Worm (Caenorhabditis elegans) whole organism, mixed stage, embryonic: ENCODE measurements around the gene F26A1.8.
"Not testable (repeated sequence)": the region's sequence is repeated elsewhere in the genome, so short reads cannot be mapped to it uniquely, and the experiment has no call there.

Experiments
- M03D4.4 ChIP-seq: sonication (generic microtip); optimal IDR thresholded peaks from 2 replicates; lab custom pipeline; 2017; ENCODE audit warnings: mild to moderate bottlenecking, missing genetic modification characterization, missing compliant biosample characterization
- bed-3 ChIP-seq: fragments of 200-800 bp; sonication (Bioruptor generic); optimal IDR thresholded peaks from 3 replicates; lab custom pipeline; 2018; ENCODE audit warnings: mild to moderate bottlenecking, missing genetic modification characterization, moderate library complexity, missing compliant biosample characterization
- blmp-1 ChIP-seq: fragments of 150-350 bp; optimal IDR thresholded peaks from 2 replicates; lab custom pipeline; 2014; ENCODE audit warnings: missing biosample characterization, missing genetic modification characterization
- ceh-39 ChIP-seq: fragments of 150-350 bp; optimal IDR thresholded peaks from 2 replicates; lab custom pipeline; 2014; ENCODE audit warnings: missing biosample characterization, missing genetic modification characterization
- ceh-43 ChIP-seq: fragments of 200-800 bp; sonication (Bioruptor generic); optimal IDR thresholded peaks from 2 replicates; lab custom pipeline; 2018; ENCODE audit warnings: mild to moderate bottlenecking, missing genetic modification characterization, moderate library complexity, missing compliant biosample characterization
- ces-1 ChIP-seq: fragments of 150-350 bp; optimal IDR thresholded peaks from 2 replicates; lab custom pipeline; 2014; ENCODE audit warnings: missing biosample characterization, missing genetic modification reagents, missing genetic modification characterization
- cnd-1 ChIP-seq: fragments of 200-800 bp; sonication (Bioruptor generic); optimal IDR thresholded peaks from 2 replicates; lab custom pipeline; 2018; ENCODE audit warnings: mild to moderate bottlenecking, missing genetic modification characterization, missing compliant biosample characterization
- drap-1 ChIP-seq: fragments of 200-800 bp; sonication (Bioruptor generic); optimal IDR thresholded peaks from 3 replicates; lab custom pipeline; 2018; ENCODE audit warnings: mild to moderate bottlenecking, missing genetic modification characterization, missing compliant biosample characterization
- elt-1 ChIP-seq: sonication (generic microtip); optimal IDR thresholded peaks from 2 replicates; lab custom pipeline; 2017; ENCODE audit warnings: missing genetic modification characterization, mild to moderate bottlenecking, missing compliant biosample characterization, antibody characterized with exemption, moderate library complexity, borderline replicate concordance; ENCODE audit not compliant: insufficient read depth
- elt-3 ChIP-seq: fragments of 150-350 bp; optimal IDR thresholded peaks from 2 replicates; lab custom pipeline; 2014; ENCODE audit warnings: missing biosample characterization, missing genetic modification characterization
- ham-2 ChIP-seq: fragments of 200-800 bp; sonication (Bioruptor generic); optimal IDR thresholded peaks from 2 replicates; lab custom pipeline; 2018; ENCODE audit warnings: mild to moderate bottlenecking, missing genetic modification characterization, missing compliant biosample characterization
- hlh-1 ChIP-seq: fragments of 150-350 bp; optimal IDR thresholded peaks from 2 replicates; lab custom pipeline; 2014; ENCODE audit warnings: missing biosample characterization, missing genetic modification reagents, missing genetic modification characterization
- lin-13 ChIP-seq: fragments of 150-350 bp; optimal IDR thresholded peaks from 2 replicates; lab custom pipeline; 2014; ENCODE audit warnings: missing biosample characterization, missing genetic modification characterization
- lin-32 ChIP-seq: fragments of 200-800 bp; sonication (Bioruptor generic); optimal IDR thresholded peaks from 2 replicates; lab custom pipeline; 2018; ENCODE audit warnings: mild to moderate bottlenecking, missing genetic modification characterization, missing compliant biosample characterization
- lsy-2 ChIP-seq: fragments of 150-350 bp; optimal IDR thresholded peaks from 2 replicates; lab custom pipeline; 2014; ENCODE audit warnings: missing biosample characterization, missing genetic modification characterization
- mab-5 ChIP-seq: fragments of 150-350 bp; optimal IDR thresholded peaks from 2 replicates; lab custom pipeline; 2014; ENCODE audit warnings: missing biosample characterization, missing genetic modification characterization
- nhr-12 ChIP-seq: fragments of 150-350 bp; optimal IDR thresholded peaks from 2 replicates; lab custom pipeline; 2014; ENCODE audit warnings: missing biosample characterization, missing genetic modification characterization
- nhr-2 ChIP-seq: fragments of 150-350 bp; optimal IDR thresholded peaks from 2 replicates; lab custom pipeline; 2014; ENCODE audit warnings: missing biosample characterization, missing genetic modification characterization
- nhr-28 ChIP-seq: fragments of 150-350 bp; optimal IDR thresholded peaks from 2 replicates; lab custom pipeline; 2014; ENCODE audit warnings: missing biosample characterization, missing genetic modification characterization
- nhr-76 ChIP-seq: sonication (generic microtip); optimal IDR thresholded peaks from 2 replicates; lab custom pipeline; 2017; ENCODE audit warnings: missing biosample characterization, missing genetic modification characterization
- pha-4 ChIP-seq: fragments of 150-350 bp; optimal IDR thresholded peaks from 2 replicates; lab custom pipeline; 2018; ENCODE audit warnings: missing biosample characterization, missing genetic modification reagents, missing genetic modification characterization
- sem-2 ChIP-seq: fragments of 200-800 bp; sonication (Bioruptor generic); optimal IDR thresholded peaks from 2 replicates; lab custom pipeline; 2018; ENCODE audit warnings: mild to moderate bottlenecking, missing genetic modification characterization, missing compliant biosample characterization
- sptf-1 ChIP-seq: sonication (generic microtip); optimal IDR thresholded peaks from 2 replicates; lab custom pipeline; 2017; ENCODE audit warnings: mild to moderate bottlenecking, missing genetic modification characterization, moderate library complexity, missing compliant biosample characterization
- tbx-8 ChIP-seq: fragments of 200-800 bp; sonication (Bioruptor generic); optimal IDR thresholded peaks from 2 replicates; lab custom pipeline; 2018; ENCODE audit warnings: mild to moderate bottlenecking, missing genetic modification characterization, moderate library complexity, missing compliant biosample characterization
- unc-120 ChIP-seq: sonication (generic microtip); optimal IDR thresholded peaks from 2 replicates; lab custom pipeline; 2017; ENCODE audit warnings: missing genetic modification characterization, missing compliant biosample characterization; ENCODE audit not compliant: poor library complexity, severe bottlenecking
- unc-39 ChIP-seq: fragments of 150-350 bp; optimal IDR thresholded peaks from 2 replicates; lab custom pipeline; 2014; ENCODE audit warnings: missing biosample characterization, missing genetic modification characterization
- unc-62 ChIP-seq: fragments of 150-350 bp; optimal IDR thresholded peaks from 2 replicates; lab custom pipeline; 2014; ENCODE audit warnings: missing biosample characterization, missing genetic modification reagents, missing genetic modification characterization
- zip-8 ChIP-seq: fragments of 150-350 bp; optimal IDR thresholded peaks from 2 replicates; lab custom pipeline; 2014; ENCODE audit warnings: missing biosample characterization, missing genetic modification characterization
- ztf-11 ChIP-seq: fragments of 150-350 bp; optimal IDR thresholded peaks from 2 replicates; lab custom pipeline; 2014; ENCODE audit warnings: missing biosample characterization, missing genetic modification characterization

F26A1.8 gene

DNA sequence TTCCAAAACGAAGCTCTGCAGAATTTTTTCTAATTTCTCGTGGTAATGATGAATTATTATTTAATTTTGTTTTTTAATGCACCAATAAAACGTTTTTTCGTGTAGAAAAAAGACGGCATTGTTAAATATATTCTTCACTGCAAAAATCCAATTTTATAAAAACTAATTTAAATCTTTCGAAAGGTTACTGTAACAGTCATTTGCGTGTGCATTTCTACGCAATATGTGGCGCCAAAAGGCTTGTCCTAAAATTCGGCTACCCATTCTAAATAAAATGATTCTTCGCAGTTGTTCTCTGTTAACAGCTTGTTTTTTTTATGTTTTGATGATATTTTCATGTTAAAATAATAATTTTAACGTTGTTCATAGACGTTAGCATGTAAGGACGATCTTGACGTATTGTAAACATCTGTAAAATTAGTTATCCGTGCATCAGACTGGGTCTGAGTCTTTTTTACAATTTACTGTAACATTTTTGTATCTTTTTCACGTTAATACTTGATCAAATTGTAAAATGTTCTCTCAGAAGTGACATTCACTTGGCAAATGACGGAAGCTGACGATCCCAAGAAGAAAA, 29.4 kb downstream of the F26A1.8 start, which contains the start of gene mip-1:
TSS of gene mip-1 (plus strand) at position 527 of the 577 bp plus-strand sequence.
- TF ChIP-seq mab-5 (tag; lab: Kevin White, UChicago) (no peak), elt-1 (tag; lab: Kevin White, UChicago) (no peak), lin-13 (tag; lab: Kevin White, UChicago) (no peak), sptf-1 (tag; lab: Kevin White, UChicago) (no peak), pha-4 (tag; lab: Kevin White, UChicago) (no peak), M03D4.4 (tag; lab: Kevin White, UChicago) (no peak), zip-8 (tag; lab: Kevin White, UChicago) (no peak), lsy-2 (tag; lab: Kevin White, UChicago) (no peak), hlh-1 (tag; lab: Kevin White, UChicago) (no peak), bed-3 (no peak), cnd-1 (tag; lab: Kevin White, UChicago) (no peak)

DNA sequence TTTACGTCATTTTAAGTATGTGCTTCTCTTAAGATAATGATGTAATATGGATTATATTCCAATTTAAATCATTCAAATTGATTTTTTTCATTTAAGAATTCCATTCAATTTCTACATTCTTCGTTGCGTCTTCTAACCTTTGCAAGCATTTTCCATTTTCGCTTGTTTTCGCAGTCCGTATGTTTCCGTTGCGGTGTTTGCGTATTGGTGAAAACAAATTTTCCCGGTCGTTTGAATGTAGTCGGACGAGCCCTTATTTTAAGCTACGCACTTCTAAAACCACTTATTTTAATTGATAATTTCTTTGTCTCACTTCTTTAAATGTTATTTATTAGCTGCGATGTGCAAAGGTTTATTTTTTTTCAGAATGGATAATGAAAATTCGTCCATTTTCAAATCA, 36.3 kb downstream of the F26A1.8 start, which contains the start of gene mel-28:
TSS of gene mel-28 (plus strand) at position 367 of the 400 bp plus-strand sequence.
- TF ChIP-seq nhr-12 (tag; lab: Kevin White, UChicago) (no peak), nhr-28 (tag; lab: Kevin White, UChicago) (no peak), nhr-2 (no peak), sem-2 (no peak), unc-120 (tag; lab: Kevin White, UChicago) (no peak), hlh-1 (tag; lab: Kevin White, UChicago) (no peak), ceh-39 (tag; lab: Kevin White, UChicago) (no peak), unc-62 (no peak), unc-39 (no peak), ceh-43 (no peak), pha-4 (tag; lab: Kevin White, UChicago) (no peak), ham-2 (GFP tag; lab: Kevin White, UChicago) (no peak)

DNA sequence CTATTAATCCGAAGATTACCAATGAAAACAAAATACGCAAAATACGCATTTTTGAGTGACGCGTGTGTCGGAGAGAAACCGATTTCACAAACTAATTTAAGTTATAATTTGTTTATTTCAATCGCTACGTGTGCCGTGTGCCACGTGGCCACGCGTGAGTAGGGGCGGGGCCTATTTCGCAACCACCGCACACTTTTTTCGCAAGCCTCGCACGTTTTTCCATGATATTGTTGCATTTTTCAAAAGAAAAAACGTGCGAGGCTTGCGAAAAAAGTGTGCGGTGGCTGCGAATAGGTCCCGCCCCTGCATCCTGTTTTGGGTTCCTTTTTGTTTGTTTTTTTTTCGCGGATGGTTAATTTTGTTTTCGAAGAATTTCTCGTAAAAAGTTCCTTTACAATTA, 36.9 kb downstream of the F26A1.8 start, which contains the start of gene enu-3.2:
TSS of gene enu-3.2 (minus strand) at position 105 of the 400 bp plus-strand sequence.
- not testable (repeated sequence) for TF ChIP-seq cnd-1, ceh-39, nhr-76 (tag; lab: Kevin White, UChicago)

DNA sequence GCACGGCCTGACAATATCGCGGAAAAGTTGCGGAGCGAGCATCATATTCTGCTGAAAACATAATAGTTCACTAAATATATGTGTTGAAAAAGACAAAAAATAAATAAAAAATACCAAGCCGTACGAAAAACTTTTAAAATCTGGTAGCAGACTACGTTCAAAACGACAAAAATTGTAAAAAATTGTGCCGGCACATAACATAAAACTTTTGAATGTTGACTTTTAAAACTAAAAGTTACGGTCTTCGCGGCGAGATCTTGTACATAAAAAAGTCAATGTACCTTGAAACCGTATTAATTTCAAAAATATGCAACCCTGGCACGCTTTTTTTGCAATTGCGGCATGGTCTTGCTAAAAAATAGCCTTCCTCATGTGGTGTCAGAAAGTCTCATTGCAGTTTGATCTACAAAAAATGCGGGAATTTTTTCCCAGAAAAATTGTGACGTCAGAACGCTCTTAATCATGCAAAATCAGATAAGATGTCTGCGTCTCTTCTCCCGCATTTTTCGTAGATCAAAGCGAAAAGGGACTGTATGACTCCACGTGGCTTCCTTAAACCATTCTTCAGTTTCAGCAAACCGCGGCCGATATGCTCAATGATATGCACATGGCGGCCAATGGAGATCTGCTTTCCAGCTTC, 40.0 kb downstream of the F26A1.8 start, which contains the start of the genes gex-5 and C38D4.10:
TSS of gene gex-5 (minus strand) at position 51 of the 640 bp plus-strand sequence.
TSS of gene C38D4.10 (plus strand) at position 590 of the 640 bp plus-strand sequence.
- TF ChIP-seq drap-1 (GFP tag; lab: Kevin White, UChicago); lin-32 (GFP tag; lab: Kevin White, UChicago); nhr-12 (tag; lab: Kevin White, UChicago): not testable (repeated sequence)

DNA sequence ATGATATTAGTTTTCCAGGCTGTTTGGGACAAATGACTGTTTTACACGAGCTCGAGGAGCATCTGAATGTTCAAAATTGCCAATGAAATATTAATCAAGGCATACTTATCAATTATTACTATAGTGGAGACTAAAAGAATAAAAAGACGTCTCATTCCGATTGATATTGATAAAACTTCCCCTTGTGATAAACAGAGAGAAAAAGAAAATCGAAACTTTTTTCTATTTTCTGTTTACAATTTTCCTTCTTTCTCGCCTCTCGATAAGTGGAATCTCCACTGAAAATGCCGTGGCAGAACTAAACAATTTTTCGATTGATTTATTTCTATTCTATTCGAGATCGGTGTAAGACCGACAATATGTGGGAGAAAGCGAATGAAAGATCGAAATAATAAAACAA, 42.2 kb downstream of the F26A1.8 start, which contains the start of gene B0393.9:
TSS of gene B0393.9 (minus strand) at position 303 of the 400 bp plus-strand sequence.
- TF ChIP-seq nhr-2 (no peak), sem-2 (no peak), zip-8 (tag; lab: Kevin White, UChicago) (no peak), nhr-28 (tag; lab: Kevin White, UChicago) (no peak), unc-62 (no peak), bed-3 (no peak), elt-3 (no peak), ztf-11 (no peak), hlh-1 (tag; lab: Kevin White, UChicago) (no peak), unc-120 (tag; lab: Kevin White, UChicago) (no peak), ceh-39 (tag; lab: Kevin White, UChicago) (no peak), nhr-12 (tag; lab: Kevin White, UChicago) (no peak), tbx-8 (GFP tag; lab: Kevin White, UChicago) (no peak), ces-1 (GFP tag; lab: Kevin White, UChicago) (no peak), lsy-2 (tag; lab: Kevin White, UChicago) (no peak), blmp-1 (no peak)
